Worm (Caenorhabditis elegans): ENCODE measurements around the gene F20C5.7.
"Not testable (repeated sequence)": the region's sequence is repeated elsewhere in the genome, so short reads cannot be mapped to it uniquely, and the experiment has no call there.

The F20C5.7 gene

DNA sequence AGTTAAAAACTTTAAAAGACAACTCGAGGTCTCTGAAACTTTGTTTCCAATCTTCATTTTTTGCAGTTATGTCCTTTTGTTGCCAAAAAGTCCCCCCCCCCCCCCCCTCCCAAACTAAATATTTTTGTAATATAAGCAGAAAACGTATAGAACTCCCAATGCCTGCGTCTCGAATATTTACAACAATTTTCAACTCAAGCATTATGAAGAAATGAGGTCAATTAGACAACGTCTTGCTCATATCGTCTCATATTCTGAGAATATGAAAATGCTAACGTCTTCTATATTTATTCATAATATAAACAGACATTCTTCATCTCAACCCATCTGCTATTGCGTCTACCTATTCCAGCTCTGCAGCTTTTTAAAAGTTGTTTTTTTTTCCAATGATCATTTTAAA lies 27.3 kb downstream of the F20C5.7 start, which contains the start of gene H23L24.1:
Gene H23L24.1, plus strand, starts transcription at position 301 of the 400 bp plus-strand sequence.
- no peak for TF ChIP-seq npax-4 (tag; optimal IDR thresholded peaks at IDR 0.05)

DNA sequence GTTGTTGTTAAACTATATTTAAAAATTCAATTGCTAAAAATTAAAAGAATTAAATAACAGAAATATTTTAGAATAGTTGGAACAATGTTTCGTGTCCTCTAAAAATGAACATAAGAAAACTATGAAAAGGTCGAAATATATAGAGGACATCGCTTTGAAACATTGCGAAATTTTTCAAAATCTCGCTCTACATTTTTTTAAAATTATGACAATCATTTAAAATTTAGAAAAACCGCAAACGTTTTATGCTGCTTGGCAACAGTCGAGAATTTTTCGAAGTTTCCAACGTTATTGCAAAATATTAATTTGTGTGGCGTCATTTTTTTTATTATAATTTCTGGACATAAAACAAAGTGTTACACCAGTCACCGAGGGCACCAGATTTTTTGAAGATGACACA lies 30.5 kb downstream of the F20C5.7 start, which contains the start of the genes parg-2 and ipla-5:
Gene parg-2, minus strand, starts transcription at position 101 of the 400 bp plus-strand sequence.
Gene ipla-5, plus strand, starts transcription at position 216 of the 400 bp plus-strand sequence.
- not testable (repeated sequence) for TF ChIP-seq mec-3 (tag; optimal IDR thresholded peaks at IDR 0.05; ENCODE audit: borderline replicate concordance); K09A11.1 (tag; optimal IDR thresholded peaks at IDR 0.05; ENCODE audit: insufficient read depth); nhr-232 (tag; optimal IDR thresholded peaks at IDR 0.05)

DNA sequence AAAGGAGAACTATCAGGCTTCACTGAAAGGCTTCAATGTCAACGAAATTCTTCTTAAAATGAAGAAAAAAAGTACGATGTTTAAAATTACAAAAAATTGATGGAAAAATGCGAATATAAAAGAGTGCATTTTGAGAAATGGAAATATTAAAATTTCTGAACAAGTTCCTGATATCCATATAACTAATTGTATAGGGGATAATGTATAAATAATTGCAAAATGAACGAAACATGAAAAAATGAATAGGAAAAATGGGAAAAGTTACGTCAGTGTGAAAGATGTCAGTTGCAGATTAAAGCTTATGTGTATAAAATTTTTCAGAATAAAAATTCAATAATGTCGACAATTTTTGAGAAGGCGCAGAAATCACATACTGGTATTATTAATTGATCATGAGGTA lies 37.4 kb downstream of the F20C5.7 start:
- TF ChIP-seq ama-1 (optimal IDR thresholded peaks at IDR 0.05) (no peak), hlh-15 (tag; optimal IDR thresholded peaks at IDR 0.05) (no peak), tbx-2 (tag; optimal IDR thresholded peaks at IDR 0.05) (no peak), Y22D7AL.16 (tag; optimal IDR thresholded peaks at IDR 0.05) (no peak), ceh-45 (GFP tag; IDR thresholded peaks at IDR 0.05) (no peak), nhr-11 (tag; optimal IDR thresholded peaks at IDR 0.05) (no peak)

DNA sequence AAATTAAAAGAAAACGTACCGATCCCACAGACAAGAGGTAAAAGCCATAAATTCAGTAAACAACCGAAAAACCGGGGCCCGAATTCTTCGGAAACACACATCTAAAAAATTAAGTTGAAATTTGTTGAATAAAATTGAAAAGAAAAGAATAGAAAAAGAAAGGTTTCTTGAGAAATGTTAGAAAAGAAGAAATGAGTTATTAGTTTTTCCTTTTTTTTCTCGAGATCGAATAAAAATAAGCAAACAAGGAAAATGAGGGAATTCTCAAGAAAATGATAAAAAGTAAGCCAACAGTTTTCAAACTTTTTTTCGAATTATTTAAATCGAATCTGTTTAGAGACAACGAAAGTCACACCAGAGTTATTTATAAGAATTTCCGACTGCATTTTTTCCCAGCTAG lies 40.0 kb downstream of the F20C5.7 start, which contains the start of gene H23L24.4:
Gene H23L24.4, minus strand, starts transcription at position 101 of the 400 bp plus-strand sequence.
- TF ChIP-seq ceh-34 (tag; optimal IDR thresholded peaks at IDR 0.05) = no peak
- no peak for TF ChIP-seq elt-2 (tag; optimal IDR thresholded peaks at IDR 0.05)
- no peak for TF ChIP-seq ceh-9 (tag; optimal IDR thresholded peaks at IDR 0.05)
- no peak for TF ChIP-seq fkh-10 (GFP tag; optimal IDR thresholded peaks at IDR 0.05)
- TF ChIP-seq syd-9 (tag; optimal IDR thresholded peaks at IDR 0.05) = no peak
- TF ChIP-seq K09A11.1 (tag; optimal IDR thresholded peaks at IDR 0.05; ENCODE audit: insufficient read depth) = no peak
- TF ChIP-seq ceh-19 (GFP tag; optimal IDR thresholded peaks at IDR 0.05) = no peak
- no peak for TF ChIP-seq rnt-1 (tag; optimal IDR thresholded peaks at IDR 0.05)
- TF ChIP-seq pha-2 (tag; optimal IDR thresholded peaks at IDR 0.05) = no peak
- TF ChIP-seq npax-4 (tag; optimal IDR thresholded peaks at IDR 0.05) = no peak
- TF ChIP-seq gmeb-2 (tag; optimal IDR thresholded peaks at IDR 0.05) = no peak
- no peak for TF ChIP-seq zip-5 (tag; optimal IDR thresholded peaks at IDR 0.05)
- TF ChIP-seq pros-1 (tag; optimal IDR thresholded peaks at IDR 0.05) = no peak
- no peak for TF ChIP-seq unc-86 (tag; optimal IDR thresholded peaks at IDR 0.05)
- no peak for TF ChIP-seq nhr-232 (tag; optimal IDR thresholded peaks at IDR 0.05)
- TF ChIP-seq ahr-1 (tag; optimal IDR thresholded peaks at IDR 0.05) = no peak
- no peak for TF ChIP-seq F13H6.1 (tag; optimal IDR thresholded peaks at IDR 0.05)

DNA sequence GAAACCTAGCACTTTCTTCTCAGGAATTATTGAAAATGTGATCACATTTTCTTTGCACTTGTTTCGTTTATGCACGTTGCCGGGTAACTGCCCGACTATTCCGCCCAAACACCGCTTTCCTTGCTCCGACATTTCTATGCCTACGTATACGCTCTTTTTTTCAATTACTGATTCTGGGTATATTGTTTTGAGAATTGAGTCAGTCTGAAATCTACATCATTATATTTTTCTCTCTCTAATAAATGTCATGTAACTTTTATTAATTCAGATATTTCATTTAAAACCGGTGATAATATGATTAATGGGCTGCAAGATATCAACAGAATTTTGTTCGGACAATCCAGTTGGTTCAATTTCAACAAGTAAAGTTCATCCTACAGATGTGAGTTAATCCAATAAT lies 48.1 kb downstream of the F20C5.7 start, which contains the start of gene ttll-11:
Gene ttll-11, plus strand, starts transcription at position 301 of the 400 bp plus-strand sequence.
- TF ChIP-seq pha-4 (tag; optimal IDR thresholded peaks at IDR 0.05) (no peak), zip-5 (tag; optimal IDR thresholded peaks at IDR 0.05) (no peak), mec-3 (tag; optimal IDR thresholded peaks at IDR 0.05; ENCODE audit: borderline replicate concordance) (no peak), ceh-9 (tag; optimal IDR thresholded peaks at IDR 0.05) (no peak), ceh-45 (GFP tag; IDR thresholded peaks at IDR 0.05) (no peak), C38D4.7 (GFP tag; optimal IDR thresholded peaks at IDR 0.05) (no peak), fkh-10 (GFP tag; optimal IDR thresholded peaks at IDR 0.05) (no peak), ceh-14 (tag; optimal IDR thresholded peaks at IDR 0.05) (no peak), hlh-30 (tag; optimal IDR thresholded peaks at IDR 0.05; ENCODE audit: insufficient read depth) (no peak), pag-3 (tag; optimal IDR thresholded peaks at IDR 0.05; ENCODE audit: borderline replicate concordance) (no peak), lim-6 (tag; optimal IDR thresholded peaks at IDR 0.05) (no peak), pqm-1 (tag; optimal IDR thresholded peaks at IDR 0.05) (no peak), T23F11.4 (GFP tag; optimal IDR thresholded peaks at IDR 0.05) (no peak), ztf-16 (tag; optimal IDR thresholded peaks at IDR 0.05) (no peak), elt-2 (tag; optimal IDR thresholded peaks at IDR 0.05) (no peak), unc-42 (tag; optimal IDR thresholded peaks at IDR 0.05) (no peak), tbx-7 (tag; optimal IDR thresholded peaks at IDR 0.05) (no peak), nhr-11 (tag; optimal IDR thresholded peaks at IDR 0.05) (no peak), dmd-4 (tag; optimal IDR thresholded peaks at IDR 0.05; ENCODE audit: borderline replicate concordance) (no peak), ceh-31 (tag; optimal IDR thresholded peaks at IDR 0.05) (no peak)
